Fruit fly (Drosophila melanogaster) whole organism, pupa: ENCODE data around the gene Pgd.

Source experiments
- CG32121 ChIP-seq: fragments of 200-800 bp; sonication (Bioruptor generic); IDR thresholded peaks from 2 replicates; pipeline ENCODE4 v1.3.6; 2022; ENCODE audit warnings: missing biosample characterization, missing genetic modification characterization
- CG4496 ChIP-seq: fragments of 200-800 bp; sonication (Bioruptor generic); IDR thresholded peaks from 3 replicates; pipeline ENCODE4 v1.3.6; 2022; ENCODE audit warnings: missing biosample characterization, missing genetic modification characterization
- CG8301 ChIP-seq: fragments of 200-800 bp; sonication (Bioruptor generic); optimal IDR thresholded peaks from 2 replicates; lab custom pipeline; 2018; ENCODE audit warnings: missing biosample characterization, mild to moderate bottlenecking, missing genetic modification characterization
- D1 ChIP-seq: fragments of 200-800 bp; sonication (Bioruptor generic); optimal IDR thresholded peaks from 2 replicates; lab custom pipeline; 2018; ENCODE audit warnings: missing biosample characterization, mild to moderate bottlenecking, missing genetic modification characterization, moderate library complexity
- EcR ChIP-seq: fragments of 200-800 bp; sonication (Bioruptor generic); optimal IDR thresholded peaks from 3 replicates; lab custom pipeline; 2019; ENCODE audit warnings: missing biosample characterization, missing genetic modification characterization, mild to moderate bottlenecking, moderate library complexity, missing genetic modification reagents

DNA sequence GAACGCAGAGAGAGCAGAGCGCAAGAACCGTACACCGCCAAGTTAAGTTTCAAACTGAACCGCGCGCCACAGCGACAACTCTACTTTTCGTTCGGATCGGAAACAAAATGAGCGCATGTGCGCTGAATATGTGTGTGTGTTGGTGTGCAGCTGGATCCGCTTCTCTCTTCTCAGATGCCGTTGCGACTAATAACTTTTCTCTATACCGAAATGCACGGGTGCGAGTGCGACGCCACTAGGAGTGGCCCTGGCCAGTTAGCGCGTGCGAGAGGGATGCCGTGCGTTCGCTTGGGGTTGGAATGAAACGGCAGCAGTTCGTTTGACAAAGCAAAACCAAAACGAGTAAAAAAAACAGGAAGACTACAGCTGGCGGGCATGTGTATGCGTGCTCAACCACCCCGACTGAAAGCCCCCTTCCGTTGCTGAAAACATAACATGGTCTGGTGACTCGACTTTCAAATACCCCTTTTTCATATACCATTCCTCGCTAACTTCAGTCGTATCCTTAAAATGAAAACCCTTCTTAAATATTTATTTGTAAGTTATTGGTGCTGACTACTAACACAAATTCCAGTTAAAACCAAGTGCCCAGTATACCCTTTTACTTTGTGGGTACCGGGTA, 8.0 kb upstream of the Pgd start:
- TF ChIP-seq CG4496 (GFP tag; lab: Robert Waterston, UW) = peak; percentile 100
- TF ChIP-seq CG32121 (GFP tag; lab: Robert Waterston, UW) = peak; percentile 100
- TF ChIP-seq CG8301 (tag; lab: Kevin White, UChicago) = peak; percentile 100
- peak; percentile 68 for TF ChIP-seq EcR (GFP tag; lab: Kevin White, UChicago)
- peak; percentile 93 for TF ChIP-seq D1
